Worm (Caenorhabditis elegans): ENCODE results near the gene ZK632.2.

The ZK632.2 gene

ce11 chrIII:9798478-9799157 lies at the start of gene ZK632.2:
Gene ZK632.2, plus strand, starts transcription at chrIII:9799107.
- TF ChIP-seq mls-2 (tag; optimal IDR thresholded peaks at IDR 0.05) (no peak), lsy-2 (tag; optimal IDR thresholded peaks at IDR 0.05) (no peak), lin-13 (tag; optimal IDR thresholded peaks at IDR 0.05) (no peak), unc-39 (tag; optimal IDR thresholded peaks at IDR 0.05) (no peak), elt-3 (tag; optimal IDR thresholded peaks at IDR 0.05) (no peak)

ce11 chrIII:9751074-9751473 lies 47.8 kb upstream of the ZK632.2 start, which contains the start of gene T05G5.5:
Gene T05G5.5, minus strand, starts transcription at chrIII:9751432.
- no peak for TF ChIP-seq M03D4.4 (tag; optimal IDR thresholded peaks at IDR 0.05)

DNA sequence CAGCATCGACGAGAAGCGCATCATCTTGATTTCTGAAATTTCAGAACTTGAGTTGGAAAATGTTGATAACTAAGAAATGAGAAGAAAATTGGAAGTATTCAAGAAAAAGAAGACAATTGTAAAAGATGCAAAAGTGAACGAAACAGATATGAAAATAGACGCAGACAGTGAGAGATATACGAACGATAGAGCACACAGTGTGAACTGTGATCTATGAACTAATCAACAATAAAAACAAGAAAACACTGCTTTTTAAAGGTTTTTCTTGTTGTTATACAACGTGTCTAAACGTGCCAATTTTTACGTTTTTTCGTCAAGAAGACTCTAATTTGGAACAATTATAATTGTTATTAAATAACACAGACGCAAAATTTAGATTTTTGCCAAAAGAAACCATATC lies 46.1 kb upstream of the ZK632.2 start, which contains the start of gene ech-6:
TSS of gene ech-6 (minus strand) at position 32 of the 400 bp plus-strand sequence.
- TF ChIP-seq sem-2 (GFP tag; optimal IDR thresholded peaks at IDR 0.05) (no peak), unc-62 (GFP tag; optimal IDR thresholded peaks at IDR 0.05) (no peak), lin-13 (tag; optimal IDR thresholded peaks at IDR 0.05) (no peak), mab-5 (tag; optimal IDR thresholded peaks at IDR 0.05) (no peak), ceh-39 (tag; optimal IDR thresholded peaks at IDR 0.05) (no peak)

DNA sequence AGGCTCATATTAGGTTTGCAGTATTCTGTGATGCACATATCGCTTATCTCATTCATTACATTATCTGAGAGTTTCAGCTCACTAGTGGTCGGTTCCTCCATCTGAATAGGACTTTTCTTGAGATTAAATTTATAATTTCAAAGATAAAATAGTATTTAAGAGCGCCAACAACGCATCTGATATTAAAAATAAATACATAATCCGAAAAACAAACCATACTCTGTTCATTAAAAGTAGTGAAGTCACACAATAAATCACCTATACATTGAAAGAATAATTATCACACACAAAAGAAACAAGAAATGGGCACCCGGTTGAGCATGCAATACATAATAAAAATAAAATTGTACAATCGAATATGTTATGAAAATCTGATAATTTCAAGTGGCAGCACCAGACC lies 41.5 kb upstream of the ZK632.2 start, which contains the start of gene vps-53:
TSS of gene vps-53 (minus strand) at position 101 of the 400 bp plus-strand sequence.
- TF ChIP-seq mls-2 (tag; optimal IDR thresholded peaks at IDR 0.05) (no peak), nhr-2 (tag; optimal IDR thresholded peaks at IDR 0.05) (no peak), ceh-43 (GFP tag; optimal IDR thresholded peaks at IDR 0.05) (no peak), ceh-83 (GFP tag; optimal IDR thresholded peaks at IDR 0.05) (no peak), snpc-4 (tag; optimal IDR thresholded peaks at IDR 0.05) (no peak), pha-4 (tag; optimal IDR thresholded peaks at IDR 0.05) (no peak), ham-2 (GFP tag; optimal IDR thresholded peaks at IDR 0.05) (no peak), tbx-8 (GFP tag; optimal IDR thresholded peaks at IDR 0.05) (no peak), nhr-28 (tag; optimal IDR thresholded peaks at IDR 0.05) (no peak), ceh-39 (tag; optimal IDR thresholded peaks at IDR 0.05) (no peak)

DNA sequence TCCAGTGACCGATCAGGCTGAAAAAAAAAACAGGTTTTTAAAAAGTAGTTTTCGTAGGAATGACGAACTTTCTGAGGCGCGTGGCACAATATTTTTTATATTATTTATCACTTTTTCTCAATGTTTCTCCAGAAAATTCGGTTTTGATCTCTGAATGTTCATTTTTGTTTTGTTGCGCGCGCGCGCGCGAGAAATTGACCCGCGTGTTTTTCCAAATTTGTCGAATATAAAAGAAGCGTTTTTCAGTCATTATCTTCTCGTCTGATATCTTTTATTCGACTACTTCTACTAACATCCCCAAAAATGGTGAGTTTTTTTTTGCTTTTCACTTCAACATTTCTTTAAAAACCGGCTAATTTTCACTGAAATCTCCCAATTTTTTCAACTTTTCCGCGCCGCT lies 40.1 kb upstream of the ZK632.2 start, which contains the start of gene rmd-1:
TSS of gene rmd-1 (plus strand) at position 247 of the 400 bp plus-strand sequence.
- TF ChIP-seq nhr-2 (tag; optimal IDR thresholded peaks at IDR 0.05) (no peak), pha-4 (tag; optimal IDR thresholded peaks at IDR 0.05) (no peak), bed-3 (GFP tag; optimal IDR thresholded peaks at IDR 0.05) (no peak), lin-32 (GFP tag; optimal IDR thresholded peaks at IDR 0.05) (no peak), unc-120 (tag; optimal IDR thresholded peaks at IDR 0.05; ENCODE audit: poor library complexity, severe bottlenecking) (no peak), flh-1 (GFP tag; optimal IDR thresholded peaks at IDR 0.05) (no peak), nhr-12 (tag; optimal IDR thresholded peaks at IDR 0.05) (no peak), blmp-1 (tag; optimal IDR thresholded peaks at IDR 0.05) (no peak)

DNA sequence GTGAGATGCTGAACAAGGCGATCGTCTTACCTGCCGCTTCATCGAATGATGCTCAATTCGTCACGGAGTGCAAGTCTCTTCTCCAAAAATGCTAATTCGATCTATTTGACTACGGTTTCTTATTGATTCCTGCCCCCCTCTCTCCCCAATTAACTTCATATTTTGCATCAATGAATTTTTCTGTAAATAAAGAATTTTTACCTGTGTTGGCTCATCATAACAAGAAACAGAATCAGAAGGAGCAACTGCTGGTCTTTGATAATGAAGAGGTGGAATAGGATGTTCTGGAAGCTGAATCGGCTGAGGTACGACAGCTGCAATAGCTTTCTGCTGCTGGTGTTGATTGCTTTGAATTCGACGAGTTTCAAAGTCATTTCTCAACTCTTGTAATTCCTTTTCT lies 38.7 kb upstream of the ZK632.2 start:
- TF ChIP-seq lin-13 (tag; optimal IDR thresholded peaks at IDR 0.05) (no peak), unc-39 (tag; optimal IDR thresholded peaks at IDR 0.05) (no peak), unc-120 (tag; optimal IDR thresholded peaks at IDR 0.05; ENCODE audit: poor library complexity, severe bottlenecking) (no peak), unc-62 (GFP tag; optimal IDR thresholded peaks at IDR 0.05) (no peak), ztf-11 (tag; optimal IDR thresholded peaks at IDR 0.05) (no peak), hlh-1 (tag; optimal IDR thresholded peaks at IDR 0.05) (no peak), ham-2 (GFP tag; optimal IDR thresholded peaks at IDR 0.05) (no peak), zip-8 (tag; optimal IDR thresholded peaks at IDR 0.05) (no peak), nhr-12 (tag; optimal IDR thresholded peaks at IDR 0.05) (no peak), M03D4.4 (tag; optimal IDR thresholded peaks at IDR 0.05) (no peak), nhr-237 (tag; optimal IDR thresholded peaks at IDR 0.05) (no peak), tbx-8 (GFP tag; optimal IDR thresholded peaks at IDR 0.05) (no peak), mls-2 (tag; optimal IDR thresholded peaks at IDR 0.05) (no peak), elt-1 (tag; optimal IDR thresholded peaks at IDR 0.05; ENCODE audit: borderline replicate concordance, insufficient read depth) (no peak), cnd-1 (tag; optimal IDR thresholded peaks at IDR 0.05) (no peak), drap-1 (GFP tag; optimal IDR thresholded peaks at IDR 0.05) (no peak)

All from whole organism, mixed stage, embryonic.